Fruit fly (Drosophila melanogaster): ENCODE measurements around the gene CG15717.

dm6 chrX:13125559-13125958, 3.2 kb upstream of the CG15717 start:
- TF ChIP-seq psq (optimal IDR thresholded peaks at IDR 0.05) (no peak), insv (optimal IDR thresholded peaks at IDR 0.05) (no peak), h (optimal IDR thresholded peaks at IDR 0.05) (no peak), Myc (optimal IDR thresholded peaks at IDR 0.05) (no peak)
